Worm (Caenorhabditis elegans) whole organism, young adult: Measurements from ENCODE around the gene gpa-3.

Experiments
- B0035.1 ChIP-seq: sonication (generic microtip); optimal IDR thresholded peaks from 2 replicates; lab custom pipeline; 2016; ENCODE audit warnings: missing genetic modification characterization, mild to moderate bottlenecking, missing compliant biosample characterization, missing genotype, missing genetic modification reagents
- F10E7.11 ChIP-seq: sonication (generic microtip); optimal IDR thresholded peaks from 2 replicates; lab custom pipeline; 2017; ENCODE audit warnings: mild to moderate bottlenecking, missing genetic modification characterization, moderate library complexity, missing compliant biosample characterization
- F22D6.2 ChIP-seq: sonication (generic microtip); optimal IDR thresholded peaks from 2 replicates; lab custom pipeline; 2016; ENCODE audit warnings: mild to moderate bottlenecking, missing genetic modification characterization, missing compliant biosample characterization
- F33H1.4 ChIP-seq: fragments of 200-800 bp; sonication (Bioruptor generic); IDR thresholded peaks from 2 replicates; pipeline ENCODE4 v1.3.6; 2022; ENCODE audit warnings: missing genetic modification reagents, missing genetic modification characterization, missing compliant biosample characterization
- F37B4.10 ChIP-seq: fragments of 200-800 bp; sonication (Bioruptor generic); IDR thresholded peaks from 2 replicates; pipeline ENCODE4 v1.3.6; 2022; ENCODE audit warnings: missing genetic modification characterization, missing compliant biosample characterization
- F57A8.1 ChIP-seq: fragments of 200-800 bp; sonication (Bioruptor generic); optimal IDR thresholded peaks from 2 replicates; lab custom pipeline; 2018; ENCODE audit warnings: mild to moderate bottlenecking, missing genetic modification characterization, moderate library complexity, missing compliant biosample characterization
- K12H6.12 ChIP-seq: fragments of 200-800 bp; sonication (Bioruptor generic); optimal IDR thresholded peaks from 2 replicates; lab custom pipeline; 2018; ENCODE audit warnings: mild to moderate bottlenecking, missing genetic modification characterization, missing compliant biosample characterization
- Y53F4B.3 ChIP-seq: fragments of 200-800 bp; sonication (Bioruptor generic); IDR thresholded peaks from 2 replicates; pipeline ENCODE4 v1.3.6; 2022; ENCODE audit warnings: missing genetic modification reagents, missing genetic modification characterization, missing compliant biosample characterization
- Y56A3A.18 ChIP-seq: fragments of 200-800 bp; sonication (Bioruptor generic); IDR thresholded peaks from 2 replicates; pipeline ENCODE4 v1.3.6; 2022; ENCODE audit warnings: missing genetic modification reagents, missing genetic modification characterization, missing compliant biosample characterization
- ZK185.1 ChIP-seq: sonication (generic microtip); optimal IDR thresholded peaks from 2 replicates; lab custom pipeline; 2016; ENCODE audit warnings: mild to moderate bottlenecking, missing genetic modification characterization, missing compliant biosample characterization; ENCODE audit not compliant: poor library complexity, severe bottlenecking
- aptf-2 ChIP-seq: fragments of 200-800 bp; sonication (Bioruptor generic); conservative IDR thresholded peaks from 2 replicates; pipeline ENCODE4 v1.3.6; 2022; ENCODE audit warnings: missing genetic modification reagents, missing genetic modification characterization, missing compliant biosample characterization
- athp-1 ChIP-seq: sonication (generic microtip); optimal IDR thresholded peaks from 2 replicates; lab custom pipeline; 2017; ENCODE audit warnings: mild to moderate bottlenecking, missing genetic modification characterization, missing compliant biosample characterization
- attf-3 ChIP-seq: fragments of 200-800 bp; sonication (Bioruptor generic); conservative IDR thresholded peaks from 2 replicates; pipeline ENCODE4 v1.3.6; 2022; ENCODE audit warnings: missing genetic modification reagents, missing genetic modification characterization, missing compliant biosample characterization
- attf-5 ChIP-seq: fragments of 200-800 bp; sonication (Bioruptor generic); optimal IDR thresholded peaks from 2 replicates; lab custom pipeline; 2018; ENCODE audit warnings: mild to moderate bottlenecking, missing genetic modification characterization, missing compliant biosample characterization
- attf-6 ChIP-seq: fragments of 200-800 bp; sonication (Bioruptor generic); IDR thresholded peaks from 2 replicates; pipeline ENCODE4 v1.3.6; 2022; ENCODE audit warnings: missing genetic modification reagents, missing genetic modification characterization, missing compliant biosample characterization
- ccch-3 ChIP-seq: fragments of 200-800 bp; sonication (Bioruptor generic); optimal IDR thresholded peaks from 2 replicates; lab custom pipeline; 2018; ENCODE audit warnings: mild to moderate bottlenecking, missing genetic modification characterization, missing compliant biosample characterization
- dox-1 ChIP-seq: fragments of 200-800 bp; sonication (Bioruptor generic); IDR thresholded peaks from 2 replicates; pipeline ENCODE4 v1.3.6; 2022; ENCODE audit warnings: missing genetic modification reagents, missing genetic modification characterization, missing compliant biosample characterization
- egl-18 ChIP-seq: fragments of 200-800 bp; sonication (Bioruptor generic); IDR thresholded peaks from 2 replicates; pipeline ENCODE4 v1.3.6; 2022; ENCODE audit warnings: missing genetic modification reagents, missing genetic modification characterization, missing compliant biosample characterization
- egl-44 ChIP-seq: fragments of 200-800 bp; sonication (Bioruptor generic); IDR thresholded peaks from 2 replicates; pipeline ENCODE4 v1.3.6; 2022; ENCODE audit warnings: missing genetic modification reagents, missing genetic modification characterization, missing compliant biosample characterization
- him-1 ChIP-seq: sonication (generic microtip); optimal IDR thresholded peaks from 2 replicates; lab custom pipeline; 2016; ENCODE audit warnings: missing genotype, missing genetic modification reagents, missing genetic modification characterization, missing compliant biosample characterization
- lag-1 ChIP-seq: fragments of 200-800 bp; sonication (Bioruptor generic); IDR thresholded peaks from 2 replicates; pipeline ENCODE4 v1.3.6; 2022; ENCODE audit warnings: missing genetic modification reagents, missing genetic modification characterization, missing compliant biosample characterization
- lin-40 ChIP-seq: sonication (generic microtip); optimal IDR thresholded peaks from 2 replicates; lab custom pipeline; 2016; ENCODE audit warnings: missing genetic modification characterization, mild to moderate bottlenecking, missing compliant biosample characterization, missing genotype, missing genetic modification reagents
- lsy-27 ChIP-seq: sonication (generic microtip); optimal IDR thresholded peaks from 2 replicates; lab custom pipeline; 2017; ENCODE audit warnings: missing genetic modification characterization, mild to moderate bottlenecking, missing compliant biosample characterization, antibody characterized with exemption, missing genotype, borderline replicate concordance; ENCODE audit not compliant: insufficient read depth
- mcd-1 ChIP-seq: fragments of 200-800 bp; sonication (Bioruptor generic); IDR thresholded peaks from 2 replicates; pipeline ENCODE4 v1.3.6; 2022; ENCODE audit warnings: missing genetic modification reagents, missing genetic modification characterization, missing compliant biosample characterization
- mxl-1 ChIP-seq: sonication (generic microtip); optimal IDR thresholded peaks from 2 replicates; lab custom pipeline; 2016; ENCODE audit warnings: missing genetic modification characterization, missing compliant biosample characterization
- nfya-1 ChIP-seq: sonication (generic microtip); optimal IDR thresholded peaks from 2 replicates; lab custom pipeline; 2017; ENCODE audit warnings: antibody characterized with exemption, missing compliant biosample characterization, missing genetic modification characterization, borderline replicate concordance; ENCODE audit not compliant: insufficient read depth
- nhr-80 ChIP-seq: sonication (generic microtip); optimal IDR thresholded peaks from 2 replicates; lab custom pipeline; 2016; ENCODE audit warnings: missing genetic modification characterization, missing compliant biosample characterization
- rcor-1 ChIP-seq: fragments of 200-800 bp; sonication (Bioruptor generic); IDR thresholded peaks from 2 replicates; pipeline ENCODE4 v1.3.6; 2022; ENCODE audit warnings: missing genetic modification reagents, missing genetic modification characterization, missing compliant biosample characterization
- rpc-1 ChIP-seq, 2 experiments: fragments of 150-350 bp in 1 of 2; sonication (generic microtip) in 1 of 2; optimal IDR thresholded peaks; 2 replicates each; lab custom pipeline; 2014 to 2018; ENCODE audit warnings: missing biosample characterization in 1 of 2, missing genetic modification characterization in 1 of 2, missing genetic modification reagents in 1 of 2, missing genotype in 1 of 2
- snpc-3.4 ChIP-seq: sonication (generic microtip); optimal IDR thresholded peaks from 2 replicates; lab custom pipeline; 2017; ENCODE audit warnings: missing genetic modification characterization, mild to moderate bottlenecking, missing compliant biosample characterization, antibody characterized with exemption, moderate library complexity, missing genotype, missing genetic modification reagents
- somi-1 ChIP-seq: fragments of 200-800 bp; sonication (Bioruptor generic); optimal IDR thresholded peaks from 2 replicates; lab custom pipeline; 2018; ENCODE audit warnings: mild to moderate bottlenecking, missing genetic modification characterization, missing compliant biosample characterization
- unc-130 ChIP-seq: sonication (generic microtip); optimal IDR thresholded peaks from 2 replicates; lab custom pipeline; 2016; ENCODE audit warnings: missing genetic modification reagents, missing genetic modification characterization, missing compliant biosample characterization
- xnd-1 ChIP-seq: sonication (generic microtip); optimal IDR thresholded peaks from 2 replicates; lab custom pipeline; 2016; ENCODE audit warnings: missing genotype, missing genetic modification reagents, missing genetic modification characterization, missing compliant biosample characterization
- zfh-2 ChIP-seq: fragments of 200-800 bp; sonication (Bioruptor generic); conservative IDR thresholded peaks from 2 replicates; pipeline ENCODE4 v1.3.6; 2022; ENCODE audit warnings: missing genetic modification reagents, missing genetic modification characterization, missing compliant biosample characterization
- zim-3 ChIP-seq: sonication (generic microtip); optimal IDR thresholded peaks from 2 replicates; lab custom pipeline; 2017; ENCODE audit warnings: mild to moderate bottlenecking, missing genetic modification characterization, moderate library complexity, missing compliant biosample characterization

gpa-3 gene

ce11 chrV:9343629-9344624, 15.6 kb downstream of the gpa-3 start, which contains the start of gene tos-1 (continued):
- peak; percentile 87 for TF ChIP-seq F22D6.2 (tag; lab: Kevin White, UChicago)
- TF ChIP-seq F37B4.10: 0 out of 2 replicates have a peak, but pooled peaks have one; percentile 63
- TF ChIP-seq dox-1 (GFP tag; lab: Robert Waterston, UW): peak; percentile 95
- TF ChIP-seq nfya-1 (tag; lab: Kevin White, UChicago): no peak
- TF ChIP-seq K12H6.12 (tag; lab: Kevin White, UChicago): peak; percentile 99
- peak; percentile 56 for TF ChIP-seq F10E7.11 (tag; lab: Kevin White, UChicago)
- peak; percentile 21 for TF ChIP-seq unc-130 (GFP tag; lab: Kevin White, UChicago)
- no peak for TF ChIP-seq lsy-27 (tag; lab: Kevin White, UChicago)
- peak; percentile 99 for TF ChIP-seq lin-40 (tag; lab: Kevin White, UChicago)
- TF ChIP-seq egl-18 (GFP tag; lab: Robert Waterston, UW): peak; percentile 90
- peak; percentile 48 for TF ChIP-seq snpc-3.4
- TF ChIP-seq zfh-2 (GFP tag; lab: Robert Waterston, UW): no peak; the same call in 1 of the 2 replicates
- TF ChIP-seq egl-44: no peak
- TF ChIP-seq ZK185.1 (tag; lab: Kevin White, UChicago): peak; percentile 89
- TF ChIP-seq rcor-1 (GFP tag; lab: Robert Waterston, UW): peak; percentile 81
- peak; percentile 87 for TF ChIP-seq attf-3
- TF ChIP-seq mxl-1 (tag; lab: Kevin White, UChicago): no peak
- TF ChIP-seq him-1 (tag; lab: Kevin White, UChicago): no peak
- TF ChIP-seq aptf-2 (GFP tag; lab: Robert Waterston, UW): 0 out of 2 replicates have a peak, but pooled peaks have one; percentile 42
- peak; percentile 98 for TF ChIP-seq athp-1
- no peak for TF ChIP-seq rpc-1 (optimal IDR thresholded peaks at IDR 0.05; lab: Kevin White, UChicago)
- TF ChIP-seq rpc-1 (tag; optimal IDR thresholded peaks at IDR 0.05; lab: Kevin White, UChicago): no peak
- TF ChIP-seq mcd-1 (GFP tag; lab: Robert Waterston, UW): peak; percentile 88
- TF ChIP-seq somi-1 (GFP tag; lab: Kevin White, UChicago): peak; percentile 98
- TF ChIP-seq F33H1.4 (GFP tag; lab: Robert Waterston, UW): peak; percentile 62
- TF ChIP-seq ccch-3 (GFP tag; lab: Kevin White, UChicago): peak; percentile 9
- TF ChIP-seq B0035.1 (tag; lab: Kevin White, UChicago): peak; percentile 91
- TF ChIP-seq attf-6 (GFP tag; lab: Robert Waterston, UW): 0 out of 2 replicates have a peak, but pooled peaks have one; percentile 22
- TF ChIP-seq lag-1 (GFP tag; lab: Robert Waterston, UW): no peak
- peak; percentile 7; the same call in 1 of the 2 replicates for TF ChIP-seq Y53F4B.3 (GFP tag; lab: Robert Waterston, UW)
- TF ChIP-seq nhr-80 (tag; lab: Kevin White, UChicago): peak; percentile 94
- no peak for TF ChIP-seq xnd-1
- peak; percentile 85 for TF ChIP-seq zim-3 (tag; lab: Kevin White, UChicago)
- TF ChIP-seq attf-5 (GFP tag; lab: Kevin White, UChicago): peak; percentile 95
- TF ChIP-seq Y56A3A.18 (GFP tag; lab: Robert Waterston, UW): peak; percentile 16; the same call in 1 of the 2 replicates
- no peak for TF ChIP-seq F57A8.1 (GFP tag; lab: Kevin White, UChicago)
